Fruit fly (Drosophila melanogaster): ENCODE results near the gene grk.

grk gene

DNA sequence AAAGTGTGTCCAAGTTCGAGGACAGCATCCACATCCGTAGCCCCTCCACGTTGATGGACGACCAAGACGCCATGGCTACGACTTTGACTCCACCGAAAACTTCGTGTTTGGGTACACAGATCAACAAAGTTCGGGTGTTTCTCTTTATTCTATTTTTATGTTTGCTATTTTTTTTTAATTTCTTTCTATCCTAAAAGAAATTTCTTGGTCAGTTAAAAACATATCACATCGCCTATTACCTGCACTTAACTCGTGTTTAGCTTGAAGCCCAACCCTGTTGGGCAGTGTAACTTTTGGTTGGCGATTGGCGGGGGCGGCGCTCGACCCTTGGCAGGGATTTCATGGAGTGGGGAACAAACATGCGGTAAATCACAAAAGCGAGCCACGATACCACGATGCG, 40.0 kb upstream of the grk start (continued):
- TF ChIP-seq tgo (GFP tag; IDR thresholded peaks at IDR 0.05): peak; percentile 73
- TF ChIP-seq CG14710 (tag; optimal IDR thresholded peaks at IDR 0.05): peak; percentile 59
- no peak for TF ChIP-seq C15 (GFP tag; IDR thresholded peaks at IDR 0.05)
- no peak for TF ChIP-seq dati (GFP tag; IDR thresholded peaks at IDR 0.05)
- TF ChIP-seq CG6854 (GFP tag; optimal IDR thresholded peaks at IDR 0.05): no peak
- no peak for TF ChIP-seq tup (GFP tag; optimal IDR thresholded peaks at IDR 0.05)
- peak; percentile 28 for TF ChIP-seq CG2875 (GFP tag; optimal IDR thresholded peaks at IDR 0.05)
- TF ChIP-seq BEAF-32 (GFP tag; optimal IDR thresholded peaks at IDR 0.05): no peak
- TF ChIP-seq CG6654 (GFP tag; optimal IDR thresholded peaks at IDR 0.05): peak; percentile 26
- peak; percentile 73 for TF ChIP-seq CG2678 (tag; optimal IDR thresholded peaks at IDR 0.05)
- TF ChIP-seq sc (optimal IDR thresholded peaks at IDR 0.05): no peak
- TF ChIP-seq sc (GFP tag; optimal IDR thresholded peaks at IDR 0.05): no peak
- no peak for TF ChIP-seq ash1 (GFP tag; optimal IDR thresholded peaks at IDR 0.05)
- TF ChIP-seq HLH54F (GFP tag; optimal IDR thresholded peaks at IDR 0.05): no peak
- TF ChIP-seq CG11504 (tag; optimal IDR thresholded peaks at IDR 0.05): peak; percentile 42
- no peak for TF ChIP-seq pzg (GFP tag; optimal IDR thresholded peaks at IDR 0.05)
- TF ChIP-seq cad (GFP tag; optimal IDR thresholded peaks at IDR 0.05): no peak
- peak; percentile 11 for TF ChIP-seq CG1603 (tag; optimal IDR thresholded peaks at IDR 0.05)
- no peak for TF ChIP-seq Doc3 (GFP tag; IDR thresholded peaks at IDR 0.05; ENCODE audit: partially characterized antibody)
- TF ChIP-seq CG10431 (GFP tag; optimal IDR thresholded peaks at IDR 0.05): no peak
- no peak for TF ChIP-seq Mes4 (GFP tag; optimal IDR thresholded peaks at IDR 0.05)
- peak; percentile 23 for TF ChIP-seq tin (GFP tag; optimal IDR thresholded peaks at IDR 0.05)
- no peak for TF ChIP-seq pum (GFP tag; optimal IDR thresholded peaks at IDR 0.05)
- TF ChIP-seq CG5953 (GFP tag; IDR thresholded peaks at IDR 0.05): 0 out of 2 replicates have a peak, but pooled peaks have one; percentile 34
- no peak for TF ChIP-seq CG30020 (tag; optimal IDR thresholded peaks at IDR 0.05)
- no peak for TF ChIP-seq Sry-δ (GFP tag; optimal IDR thresholded peaks at IDR 0.05)
- no peak for TF ChIP-seq CG13296 (GFP tag; optimal IDR thresholded peaks at IDR 0.05)
- peak; percentile 48 for TF ChIP-seq CG7556 (GFP tag; optimal IDR thresholded peaks at IDR 0.05)
- peak; percentile 50; the same call in 1 of the 2 replicates for TF ChIP-seq Drgx (GFP tag; IDR thresholded peaks at IDR 0.05)
- no peak for TF ChIP-seq pfk (GFP tag; optimal IDR thresholded peaks at IDR 0.05)
- TF ChIP-seq CG16863 (GFP tag; optimal IDR thresholded peaks at IDR 0.05): no peak
- TF ChIP-seq hkb (optimal IDR thresholded peaks at IDR 0.05): no peak
- peak; percentile 60 for TF ChIP-seq hkb (GFP tag; IDR thresholded peaks at IDR 0.05)
- no peak for TF ChIP-seq schlank (tag; optimal IDR thresholded peaks at IDR 0.05)
- peak; percentile 54 for TF ChIP-seq Meics (GFP tag; optimal IDR thresholded peaks at IDR 0.05)
- no peak for TF ChIP-seq Trl (optimal IDR thresholded peaks at IDR 0.05)
- no peak for TF ChIP-seq Trl (GFP tag; optimal IDR thresholded peaks at IDR 0.05)
- TF ChIP-seq kah (GFP tag; optimal IDR thresholded peaks at IDR 0.05): no peak
- peak; percentile 24 for TF ChIP-seq nerfin-1 (tag; optimal IDR thresholded peaks at IDR 0.05)
- no peak for TF ChIP-seq Kr (GFP tag; optimal IDR thresholded peaks at IDR 0.05)
- TF ChIP-seq Tbp (GFP tag; optimal IDR thresholded peaks at IDR 0.05): no peak
- peak; percentile 37 for TF ChIP-seq CG30403 (GFP tag; optimal IDR thresholded peaks at IDR 0.05)
- no peak for TF ChIP-seq unc-4 (GFP tag; IDR thresholded peaks at IDR 0.05; ENCODE audit: partially characterized antibody)
- no peak for TF ChIP-seq Bdp1 (GFP tag; optimal IDR thresholded peaks at IDR 0.05)
- TF ChIP-seq Myb (GFP tag; optimal IDR thresholded peaks at IDR 0.05): no peak
- TF ChIP-seq sim (GFP tag; IDR thresholded peaks at IDR 0.05): no peak
- no peak for TF ChIP-seq Poxn (GFP tag; IDR thresholded peaks at IDR 0.05)
- peak; percentile 19 for TF ChIP-seq CG1647 (GFP tag; optimal IDR thresholded peaks at IDR 0.05)
- TF ChIP-seq emc (GFP tag; optimal IDR thresholded peaks at IDR 0.05): no peak
- no peak for TF ChIP-seq B-H2 (GFP tag; optimal IDR thresholded peaks at IDR 0.05)
- TF ChIP-seq pho (GFP tag; optimal IDR thresholded peaks at IDR 0.05): no peak
- TF ChIP-seq Sox102F (GFP tag; optimal IDR thresholded peaks at IDR 0.05): peak; percentile 50
- no peak for TF ChIP-seq fru (optimal IDR thresholded peaks at IDR 0.05)

Data from whole organism, embryonic.